Worm (Caenorhabditis elegans): ENCODE results near the gene F52H3.11.

F52H3.11 gene

DNA sequence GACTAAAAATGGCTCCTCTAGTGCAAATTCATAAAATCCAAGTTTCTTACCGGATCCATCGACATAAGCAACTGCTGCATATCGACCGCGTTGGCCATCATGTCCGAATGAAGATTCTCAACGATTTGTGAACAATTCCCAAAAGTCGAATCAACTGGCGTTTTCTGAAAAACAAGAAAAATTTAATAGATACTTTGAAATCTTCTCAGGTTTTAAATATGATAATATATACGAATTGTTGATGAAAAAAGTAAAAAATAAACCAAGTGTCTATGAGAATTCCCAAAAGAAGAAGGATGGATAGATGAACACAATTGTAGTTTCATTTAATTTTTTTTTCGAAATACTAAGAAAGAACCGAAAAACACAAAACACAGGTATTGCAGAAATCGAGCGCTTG, 22.9 kb upstream of the F52H3.11 start, which contains the start of gene die-1:
TSS of gene die-1 (minus strand) at position 101 of the 400 bp plus-strand sequence.
- TF ChIP-seq Y55F3AM.14 (GFP tag; optimal IDR thresholded peaks at IDR 0.05) (no peak), fos-1 (tag; optimal IDR thresholded peaks at IDR 0.05) (no peak), nhr-25 (tag; optimal IDR thresholded peaks at IDR 0.05) (no peak), blmp-1 (tag; optimal IDR thresholded peaks at IDR 0.05; ENCODE audit: insufficient read depth) (no peak), crh-2 (tag; optimal IDR thresholded peaks at IDR 0.05) (no peak), zag-1 (tag; optimal IDR thresholded peaks at IDR 0.05) (no peak), sem-4 (tag; optimal IDR thresholded peaks at IDR 0.05) (no peak), nhr-23 (tag; optimal IDR thresholded peaks at IDR 0.05) (no peak)

DNA sequence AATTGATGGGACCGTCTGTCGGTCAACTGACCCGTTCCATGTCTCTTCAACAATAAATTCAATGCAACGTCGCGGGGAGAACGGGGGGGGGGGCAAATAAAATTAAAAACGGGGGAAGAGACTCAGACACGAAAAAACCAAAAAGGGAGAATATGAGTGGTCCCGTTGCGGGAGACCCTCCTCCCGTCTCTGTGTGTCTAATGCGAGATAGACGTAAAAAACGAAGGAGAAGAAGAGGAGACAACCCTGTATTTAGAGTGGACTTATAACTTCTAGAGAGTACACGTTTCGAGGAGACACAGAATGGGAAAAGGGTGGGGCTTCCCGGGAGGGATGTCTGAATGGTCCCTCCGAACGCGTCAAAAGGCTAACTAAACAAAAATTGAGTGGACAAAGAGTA, 20.5 kb upstream of the F52H3.11 start:
- no peak for TF ChIP-seq ceh-82 (tag; optimal IDR thresholded peaks at IDR 0.05)
- TF ChIP-seq lin-39 (tag; optimal IDR thresholded peaks at IDR 0.05) = no peak
- TF ChIP-seq elt-1 (tag; optimal IDR thresholded peaks at IDR 0.05) = no peak
- no peak for TF ChIP-seq snpc-4 (tag; optimal IDR thresholded peaks at IDR 0.05)
- no peak for TF ChIP-seq ceh-16 (tag; optimal IDR thresholded peaks at IDR 0.05)
- no peak for TF ChIP-seq nhr-23 (tag; optimal IDR thresholded peaks at IDR 0.05)
- TF ChIP-seq sem-4 (tag; optimal IDR thresholded peaks at IDR 0.05) = no peak
- no peak for TF ChIP-seq lsy-2 (tag; optimal IDR thresholded peaks at IDR 0.05)
- no peak for TF ChIP-seq mab-5 (tag; optimal IDR thresholded peaks at IDR 0.05)
- TF ChIP-seq skn-1 (tag; optimal IDR thresholded peaks at IDR 0.05) = no peak
- TF ChIP-seq ztf-11 (tag; optimal IDR thresholded peaks at IDR 0.05) = no peak
- no peak for TF ChIP-seq F13H6.1 (tag; optimal IDR thresholded peaks at IDR 0.05)
- no peak for TF ChIP-seq nhr-12 (tag; optimal IDR thresholded peaks at IDR 0.05)
- TF ChIP-seq C34F6.9 (tag; optimal IDR thresholded peaks at IDR 0.05) = no peak
- no peak for TF ChIP-seq nhr-77 (tag; optimal IDR thresholded peaks at IDR 0.05)

DNA sequence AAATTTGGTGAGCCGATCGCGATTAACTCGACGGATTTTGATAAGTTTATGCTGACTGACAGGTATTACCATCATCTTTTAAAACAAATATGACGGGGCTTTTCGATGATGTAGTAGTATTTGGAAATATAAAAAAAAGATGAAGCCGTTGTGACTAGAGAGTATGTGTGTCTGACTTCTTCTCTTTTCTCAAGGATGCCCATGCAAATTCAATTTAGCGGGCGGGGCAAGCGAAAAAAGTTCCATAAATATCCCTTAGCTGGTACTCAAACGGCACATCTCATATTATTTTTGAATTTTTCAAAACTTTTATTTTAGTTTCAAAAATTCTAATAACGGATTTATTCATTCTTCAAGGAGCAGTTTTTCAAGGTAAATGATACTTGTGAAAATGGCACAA, 15.5 kb upstream of the F52H3.11 start, which contains the start of gene stg-1:
TSS of gene stg-1 (minus strand) at position 153 of the 400 bp plus-strand sequence.
- TF ChIP-seq F13H6.1 (tag; optimal IDR thresholded peaks at IDR 0.05) (no peak), ztf-11 (tag; optimal IDR thresholded peaks at IDR 0.05) (no peak), sma-9 (GFP tag; optimal IDR thresholded peaks at IDR 0.05) (no peak), sma-9 (tag; optimal IDR thresholded peaks at IDR 0.05) (no peak), lsy-2 (tag; optimal IDR thresholded peaks at IDR 0.05) (no peak), nhr-23 (tag; optimal IDR thresholded peaks at IDR 0.05) (no peak), ceh-16 (tag; optimal IDR thresholded peaks at IDR 0.05) (no peak), unc-55 (GFP tag; optimal IDR thresholded peaks at IDR 0.05) (no peak), lin-39 (tag; optimal IDR thresholded peaks at IDR 0.05) (no peak), gmeb-1 (tag; optimal IDR thresholded peaks at IDR 0.05) (no peak), elt-3 (tag; optimal IDR thresholded peaks at IDR 0.05) (no peak), peb-1 (tag; optimal IDR thresholded peaks at IDR 0.05) (no peak), alr-1 (tag; optimal IDR thresholded peaks at IDR 0.05) (no peak), nhr-129 (tag; optimal IDR thresholded peaks at IDR 0.05) (no peak), lin-13 (GFP tag; optimal IDR thresholded peaks at IDR 0.05) (no peak), dmd-4 (tag; optimal IDR thresholded peaks at IDR 0.05) (no peak), elt-1 (tag; optimal IDR thresholded peaks at IDR 0.05) (no peak), ztf-1 (GFP tag; conservative IDR thresholded peaks at IDR 0.05) (no peak)

DNA sequence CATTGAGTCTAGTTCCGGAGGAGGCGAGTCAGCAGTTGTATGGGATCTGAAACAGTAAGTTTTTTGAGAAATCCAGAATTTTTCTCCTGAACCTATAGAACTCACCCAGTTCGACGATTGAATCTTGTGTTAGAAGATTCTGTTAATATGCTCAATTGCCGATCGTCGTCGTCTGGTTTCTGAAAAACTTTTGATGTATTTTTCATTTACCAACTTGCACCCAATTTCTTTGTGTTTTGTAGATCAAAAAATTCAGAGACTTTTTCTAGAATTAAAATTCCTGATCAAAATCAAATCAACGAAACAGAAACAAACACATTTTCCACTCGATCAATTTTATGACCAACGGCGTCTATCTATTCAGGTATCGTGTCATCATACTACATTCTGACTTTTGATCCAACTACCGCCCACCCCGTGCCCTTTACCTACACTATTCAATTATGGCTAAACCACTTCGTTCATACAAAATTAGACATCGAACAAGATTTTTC, 11.6 kb upstream of the F52H3.11 start, which contains the start of gene C18D1.2:
TSS of gene C18D1.2 (plus strand) at position 444 of the 494 bp plus-strand sequence.
- no peak for TF ChIP-seq blmp-1 (tag; optimal IDR thresholded peaks at IDR 0.05; ENCODE audit: insufficient read depth)
- TF ChIP-seq elt-3 (tag; optimal IDR thresholded peaks at IDR 0.05) = no peak
- TF ChIP-seq R02D3.7 (tag; optimal IDR thresholded peaks at IDR 0.05) = no peak
- TF ChIP-seq gmeb-1 (tag; optimal IDR thresholded peaks at IDR 0.05) = no peak
- no peak for TF ChIP-seq lsy-2 (tag; optimal IDR thresholded peaks at IDR 0.05)

DNA sequence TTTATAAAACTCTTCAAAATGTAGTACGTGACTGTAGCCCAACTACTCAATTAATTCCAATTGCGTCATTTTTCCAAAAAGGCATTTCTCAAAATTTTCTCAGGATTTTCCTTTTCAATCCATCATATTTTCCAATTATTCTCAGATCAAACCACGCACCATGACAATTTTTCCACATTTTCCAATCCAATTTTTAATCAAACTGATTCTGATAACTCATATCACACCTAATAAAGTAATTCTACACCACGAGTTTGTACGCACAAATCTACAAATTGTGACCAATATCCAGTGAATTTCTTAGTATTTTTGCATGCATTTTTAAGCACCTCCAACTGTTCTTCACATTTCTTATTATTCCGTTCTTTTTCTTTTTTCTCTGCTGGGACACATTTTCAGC, 6.5 kb upstream of the F52H3.11 start:
- TF ChIP-seq F13H6.1 (tag; optimal IDR thresholded peaks at IDR 0.05) = no peak
- TF ChIP-seq ceh-82 (tag; optimal IDR thresholded peaks at IDR 0.05) = no peak
- no peak for TF ChIP-seq skn-1 (tag; optimal IDR thresholded peaks at IDR 0.05)
- TF ChIP-seq nhr-12 (tag; optimal IDR thresholded peaks at IDR 0.05) = no peak
- TF ChIP-seq nhr-25 (tag; optimal IDR thresholded peaks at IDR 0.05) = no peak
- TF ChIP-seq lsy-2 (tag; optimal IDR thresholded peaks at IDR 0.05) = no peak
- TF ChIP-seq alr-1 (tag; optimal IDR thresholded peaks at IDR 0.05) = no peak
- no peak for TF ChIP-seq nhr-6 (tag; optimal IDR thresholded peaks at IDR 0.05)
- TF ChIP-seq mdl-1 (tag; optimal IDR thresholded peaks at IDR 0.05) = no peak
- no peak for TF ChIP-seq crh-2 (tag; optimal IDR thresholded peaks at IDR 0.05)
- no peak for TF ChIP-seq nhr-21 (tag; optimal IDR thresholded peaks at IDR 0.05)
- TF ChIP-seq sma-3 (GFP tag; optimal IDR thresholded peaks at IDR 0.05) = no peak
- no peak for TF ChIP-seq elt-1 (tag; optimal IDR thresholded peaks at IDR 0.05)

Measured in whole organism, L2 larva.